Fruit fly (Drosophila melanogaster): ENCODE measurements around the gene ImpE1.

- no peak for TF ChIP-seq pad (GFP tag; optimal IDR thresholded peaks at IDR 0.05)
- no peak for TF ChIP-seq kay (GFP tag; ENCODE audit: borderline replicate concordance)
- no peak for TF ChIP-seq cnc (optimal IDR thresholded peaks at IDR 0.05)
- no peak for TF ChIP-seq ovo (GFP tag; optimal IDR thresholded peaks at IDR 0.05)
- no peak for TF ChIP-seq CG14711 (tag; optimal IDR thresholded peaks at IDR 0.05)
- no peak for TF ChIP-seq Crg-1 (GFP tag; optimal IDR thresholded peaks at IDR 0.05)
- no peak for TF ChIP-seq cic (GFP tag; optimal IDR thresholded peaks at IDR 0.05)
Observed at dm6 chr3L:8371538-8371937, 667 bp upstream of the ImpE1 start.
